Worm (Caenorhabditis elegans): Measurements from ENCODE around the gene W01D2.1.

Gene W01D2.1

ce11 chrII:14814894-14815568, at the start of gene W01D2.1:
W01D2.1 (plus strand) TSS chrII:14815518.
- TF ChIP-seq ref-1 (GFP tag; conservative IDR thresholded peaks at IDR 0.05) (no peak), flt-1 (GFP tag; IDR thresholded peaks at IDR 0.05) (no peak), cog-1 (tag; optimal IDR thresholded peaks at IDR 0.05) (no peak), tab-1 (GFP tag; IDR thresholded peaks at IDR 0.05) (no peak)

- no peak for TF ChIP-seq med-1 (GFP tag; optimal IDR thresholded peaks at IDR 0.05; ENCODE audit: insufficient read depth)
- no peak for TF ChIP-seq klf-2 (GFP tag; conservative IDR thresholded peaks at IDR 0.05)
- TF ChIP-seq ztf-23 (GFP tag; IDR thresholded peaks at IDR 0.05) = no peak
- no peak for TF ChIP-seq ztf-29 (GFP tag; IDR thresholded peaks at IDR 0.05)
- TF ChIP-seq flt-1 (GFP tag; IDR thresholded peaks at IDR 0.05) = no peak
- no peak for TF ChIP-seq tab-1 (GFP tag; IDR thresholded peaks at IDR 0.05)
- no peak for TF ChIP-seq cog-1 (tag; optimal IDR thresholded peaks at IDR 0.05)
- no peak for TF ChIP-seq ref-1 (GFP tag; conservative IDR thresholded peaks at IDR 0.05)
- TF ChIP-seq T22C8.4 (GFP tag; IDR thresholded peaks at IDR 0.05) = no peak
Observed at ce11 chrII:14768804-14769203, 46.5 kb upstream of the W01D2.1 start.

ce11 chrII:14771096-14771495, 44.2 kb upstream of the W01D2.1 start:
- no peak for TF ChIP-seq med-1 (GFP tag; optimal IDR thresholded peaks at IDR 0.05; ENCODE audit: insufficient read depth)
- no peak for TF ChIP-seq klf-2 (GFP tag; conservative IDR thresholded peaks at IDR 0.05)
- TF ChIP-seq tab-1 (GFP tag; IDR thresholded peaks at IDR 0.05) = no peak
- no peak for TF ChIP-seq cog-1 (tag; optimal IDR thresholded peaks at IDR 0.05)
- no peak for TF ChIP-seq ztf-29 (GFP tag; IDR thresholded peaks at IDR 0.05)
- TF ChIP-seq ref-1 (GFP tag; conservative IDR thresholded peaks at IDR 0.05) = no peak
- TF ChIP-seq flt-1 (GFP tag; IDR thresholded peaks at IDR 0.05) = no peak
- TF ChIP-seq T22C8.4 (GFP tag; IDR thresholded peaks at IDR 0.05) = no peak
- no peak for TF ChIP-seq ztf-23 (GFP tag; IDR thresholded peaks at IDR 0.05)

ce11 chrII:14772113-14772512, 43.2 kb upstream of the W01D2.1 start:
- TF ChIP-seq ztf-23 (GFP tag; IDR thresholded peaks at IDR 0.05) = no peak
- no peak for TF ChIP-seq T22C8.4 (GFP tag; IDR thresholded peaks at IDR 0.05)
- no peak for TF ChIP-seq ref-1 (GFP tag; conservative IDR thresholded peaks at IDR 0.05)
- no peak for TF ChIP-seq cog-1 (tag; optimal IDR thresholded peaks at IDR 0.05)
- no peak for TF ChIP-seq flt-1 (GFP tag; IDR thresholded peaks at IDR 0.05)
- TF ChIP-seq ztf-29 (GFP tag; IDR thresholded peaks at IDR 0.05) = no peak
- TF ChIP-seq tab-1 (GFP tag; IDR thresholded peaks at IDR 0.05) = no peak
- TF ChIP-seq klf-2 (GFP tag; conservative IDR thresholded peaks at IDR 0.05) = no peak
- TF ChIP-seq med-1 (GFP tag; optimal IDR thresholded peaks at IDR 0.05; ENCODE audit: insufficient read depth) = no peak

ce11 chrII:14772956-14773788, 42.1 kb upstream of the W01D2.1 start, which contains the start of gene Y54E2A.7:
Y54E2A.7 (minus strand) TSS chrII:14773006.
- TF ChIP-seq cog-1 (tag; optimal IDR thresholded peaks at IDR 0.05) (no peak), tab-1 (GFP tag; IDR thresholded peaks at IDR 0.05) (no peak), ztf-29 (GFP tag; IDR thresholded peaks at IDR 0.05) (no peak), flt-1 (GFP tag; IDR thresholded peaks at IDR 0.05) (no peak), klf-2 (GFP tag; conservative IDR thresholded peaks at IDR 0.05) (no peak), med-1 (GFP tag; optimal IDR thresholded peaks at IDR 0.05; ENCODE audit: insufficient read depth) (no peak), T22C8.4 (GFP tag; IDR thresholded peaks at IDR 0.05) (no peak), ztf-23 (GFP tag; IDR thresholded peaks at IDR 0.05) (no peak), ref-1 (GFP tag; conservative IDR thresholded peaks at IDR 0.05) (no peak)

ce11 chrII:14778092-14778491, 37.2 kb upstream of the W01D2.1 start, which contains the start of gene Y54E2A.8:
Y54E2A.8 (plus strand) TSS chrII:14778345.
- TF ChIP-seq T22C8.4 (GFP tag; IDR thresholded peaks at IDR 0.05) = no peak
- no peak for TF ChIP-seq tab-1 (GFP tag; IDR thresholded peaks at IDR 0.05)

ce11 chrII:14779851-14780250, 35.5 kb upstream of the W01D2.1 start:
- TF ChIP-seq klf-2 (GFP tag; conservative IDR thresholded peaks at IDR 0.05) (no peak), tab-1 (GFP tag; IDR thresholded peaks at IDR 0.05) (no peak), ztf-23 (GFP tag; IDR thresholded peaks at IDR 0.05) (no peak), flt-1 (GFP tag; IDR thresholded peaks at IDR 0.05) (no peak), ref-1 (GFP tag; conservative IDR thresholded peaks at IDR 0.05) (no peak), ztf-29 (GFP tag; IDR thresholded peaks at IDR 0.05) (no peak), T22C8.4 (GFP tag; IDR thresholded peaks at IDR 0.05) (no peak), cog-1 (tag; optimal IDR thresholded peaks at IDR 0.05) (no peak), med-1 (GFP tag; optimal IDR thresholded peaks at IDR 0.05; ENCODE audit: insufficient read depth) (no peak)

ce11 chrII:14785906-14786305, 29.4 kb upstream of the W01D2.1 start, which contains the start of gene Y54E2A.9:
Y54E2A.9 (minus strand) TSS chrII:14786006.
- TF ChIP-seq tab-1 (GFP tag; IDR thresholded peaks at IDR 0.05) (no peak), cog-1 (tag; optimal IDR thresholded peaks at IDR 0.05) (no peak), ztf-29 (GFP tag; IDR thresholded peaks at IDR 0.05) (no peak), ztf-23 (GFP tag; IDR thresholded peaks at IDR 0.05) (no peak), T22C8.4 (GFP tag; IDR thresholded peaks at IDR 0.05) (no peak), flt-1 (GFP tag; IDR thresholded peaks at IDR 0.05) (no peak), med-1 (GFP tag; optimal IDR thresholded peaks at IDR 0.05; ENCODE audit: insufficient read depth) (no peak), ref-1 (GFP tag; conservative IDR thresholded peaks at IDR 0.05) (no peak), klf-2 (GFP tag; conservative IDR thresholded peaks at IDR 0.05) (no peak)

ce11 chrII:14790751-14791150, 24.6 kb upstream of the W01D2.1 start, which contains the start of gene Y54E2A.10:
Y54E2A.10 (plus strand) TSS chrII:14791051.
- no peak for TF ChIP-seq klf-2 (GFP tag; conservative IDR thresholded peaks at IDR 0.05)
- no peak for TF ChIP-seq flt-1 (GFP tag; IDR thresholded peaks at IDR 0.05)
- no peak for TF ChIP-seq tab-1 (GFP tag; IDR thresholded peaks at IDR 0.05)
- no peak for TF ChIP-seq T22C8.4 (GFP tag; IDR thresholded peaks at IDR 0.05)
- TF ChIP-seq ztf-23 (GFP tag; IDR thresholded peaks at IDR 0.05) = no peak
- TF ChIP-seq cog-1 (tag; optimal IDR thresholded peaks at IDR 0.05) = no peak

All from whole organism, midembryonic.